Worm (Caenorhabditis elegans): ENCODE data around the gene col-183.
A peak's percentile ranks its signal among the peaks of the same experiment; 100 is the strongest.
"Not testable (repeated sequence)": the region's sequence is repeated elsewhere in the genome, so short reads cannot be mapped to it uniquely, and the experiment has no call there.

col-183 gene

ce11 chrX:13443283-13443682 is 24.3 kb downstream of the col-183 start:
- TF ChIP-seq dao-5 (tag; optimal IDR thresholded peaks at IDR 0.05) (no peak), W03F9.2 (tag; optimal IDR thresholded peaks at IDR 0.05) (no peak), him-1 (tag; optimal IDR thresholded peaks at IDR 0.05) (no peak)

DNA sequence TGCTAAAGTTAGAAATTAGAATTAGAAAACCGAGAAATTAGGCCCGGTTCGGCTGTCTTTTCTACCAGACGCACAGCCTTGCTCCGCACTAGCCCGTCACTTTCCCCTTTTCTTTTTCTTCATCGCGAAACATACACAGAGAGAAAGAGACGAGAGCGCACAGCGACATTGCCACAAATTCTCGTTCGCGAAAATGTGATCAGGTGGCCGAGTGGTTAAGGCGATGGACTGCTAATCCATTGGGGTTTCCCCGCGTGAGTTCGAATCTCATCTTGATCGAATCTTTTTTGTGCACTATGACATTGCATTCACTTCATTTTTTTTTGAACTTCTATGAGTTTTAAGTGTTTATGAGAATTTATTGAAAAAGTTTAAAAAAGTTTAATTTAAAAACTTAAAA is 25.1 kb downstream of the col-183 start:
- peak; percentile 49 for TF ChIP-seq W03F9.2 (tag; optimal IDR thresholded peaks at IDR 0.05)
- no peak for TF ChIP-seq dao-5 (tag; optimal IDR thresholded peaks at IDR 0.05)
- peak; percentile 9 for TF ChIP-seq him-1 (tag; optimal IDR thresholded peaks at IDR 0.05)

- no peak for TF ChIP-seq dao-5 (tag; optimal IDR thresholded peaks at IDR 0.05)
- TF ChIP-seq him-1 (tag; optimal IDR thresholded peaks at IDR 0.05), result no peak
- TF ChIP-seq W03F9.2 (tag; optimal IDR thresholded peaks at IDR 0.05), result no peak
These were observed 31.6 kb downstream of the col-183 start, which contains the start of gene jmjd-3.3 for ce11 chrX:13435790-13436472. Gene jmjd-3.3, plus strand, starts transcription at chrX:13436422.

DNA sequence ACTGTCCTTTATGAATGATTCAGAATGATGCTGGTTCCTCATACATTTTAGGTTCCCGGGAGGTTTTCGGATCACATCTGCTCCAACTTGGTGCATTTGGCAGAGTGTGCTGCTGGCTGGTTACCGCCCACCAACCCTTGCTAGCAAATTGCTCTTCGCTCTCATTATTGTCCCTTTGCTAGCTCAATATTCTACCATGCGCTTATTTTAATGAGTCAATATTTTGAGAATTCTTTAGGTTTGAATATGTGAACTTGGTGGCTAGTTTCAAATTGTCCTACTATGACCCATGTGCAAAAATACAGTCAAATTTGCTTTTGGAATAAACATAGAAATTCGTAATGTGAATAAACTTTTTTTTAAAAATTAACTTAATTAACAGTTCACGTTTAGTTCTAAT is 32.4 kb downstream of the col-183 start:
- TF ChIP-seq W03F9.2 (tag; optimal IDR thresholded peaks at IDR 0.05) (no peak), dao-5 (tag; optimal IDR thresholded peaks at IDR 0.05) (no peak)

- not testable (repeated sequence) for TF ChIP-seq him-1, dao-5, W03F9.2 (tag; optimal IDR thresholded peaks at IDR 0.05)
These were observed 36.2 kb downstream of the col-183 start, which contains the start of gene C29F7.10 for ce11 chrX:13431388-13431787. Gene C29F7.10, minus strand, starts transcription at chrX:13431488.

DNA sequence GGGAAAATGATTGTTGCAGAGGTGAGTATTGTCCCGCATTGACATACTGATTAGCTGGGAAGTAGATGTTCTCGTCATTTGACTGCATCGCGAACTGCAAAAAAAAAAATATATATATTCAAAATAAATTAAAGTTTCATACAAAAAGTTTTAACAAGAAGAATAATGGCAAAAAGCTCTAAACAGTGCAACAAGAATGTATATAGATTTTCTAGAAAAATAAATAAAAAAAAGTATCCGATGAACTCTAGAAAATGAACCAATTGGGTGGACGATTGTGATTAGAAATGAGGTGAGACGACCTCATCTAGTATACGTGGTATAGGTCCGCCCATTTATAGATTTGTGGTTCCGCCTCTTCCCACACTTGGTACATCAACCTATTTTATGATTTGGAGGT is 38.8 kb downstream of the col-183 start, which contains the start of gene fkh-4:
fkh-4 (minus strand) TSS at position 101 of the 400 bp plus-strand sequence.
- TF ChIP-seq dao-5, W03F9.2, him-1 (tag; optimal IDR thresholded peaks at IDR 0.05): not testable (repeated sequence)

- TF ChIP-seq him-1 (tag; optimal IDR thresholded peaks at IDR 0.05), result no peak
These were observed 44.2 kb downstream of the col-183 start, which contains the start of gene fkh-3 for ce11 chrX:13423340-13423739. Gene fkh-3, minus strand, starts transcription at chrX:13423440.

- TF ChIP-seq him-1 (tag; optimal IDR thresholded peaks at IDR 0.05) (no peak), W03F9.2 (tag; optimal IDR thresholded peaks at IDR 0.05) (no peak)
These were observed 46.5 kb downstream of the col-183 start for ce11 chrX:13421068-13421467.

ce11 chrX:13419884-13420339 is 47.7 kb downstream of the col-183 start, which contains the start of gene C29F7.3:
Gene C29F7.3, minus strand, starts transcription at chrX:13419934.
- TF ChIP-seq him-1 (tag; optimal IDR thresholded peaks at IDR 0.05) (no peak), dao-5 (tag; optimal IDR thresholded peaks at IDR 0.05) (no peak), W03F9.2 (tag; optimal IDR thresholded peaks at IDR 0.05) (no peak)

DNA sequence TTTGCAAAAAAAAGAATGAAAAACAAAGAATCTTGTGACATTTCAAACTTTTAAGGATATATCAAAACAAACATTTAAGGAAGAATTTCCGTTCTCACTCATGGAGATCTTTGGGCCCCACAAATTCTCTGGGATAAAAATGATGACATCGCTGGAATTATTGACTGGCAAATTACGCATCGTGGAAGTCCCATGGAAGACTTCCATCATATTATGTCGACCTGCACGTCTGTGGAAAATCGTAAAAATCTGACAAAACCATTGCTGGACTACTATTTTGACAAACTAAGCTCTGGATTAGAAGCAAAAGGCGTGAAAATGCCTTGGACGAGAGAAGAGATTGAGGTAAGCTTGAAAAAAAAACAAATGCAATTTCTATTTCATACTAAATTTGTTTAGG is 50.1 kb downstream of the col-183 start:
- TF ChIP-seq dao-5 (tag; optimal IDR thresholded peaks at IDR 0.05) (no peak), him-1 (tag; optimal IDR thresholded peaks at IDR 0.05) (no peak), W03F9.2 (tag; optimal IDR thresholded peaks at IDR 0.05) (no peak)
